Worm (Caenorhabditis elegans) whole organism, midembryonic: ENCODE data around the gene R04F11.3.

Experiments used
- T22C8.4 ChIP-seq: fragments of 200-800 bp; sonication (Bioruptor generic); IDR thresholded peaks from 2 replicates; pipeline ENCODE4 v1.3.6; 2022; ENCODE audit warnings: missing genetic modification characterization, missing compliant biosample characterization
- cog-1 ChIP-seq: sonication (generic microtip); optimal IDR thresholded peaks from 2 replicates; lab custom pipeline; 2016; ENCODE audit warnings: missing genetic modification characterization, missing compliant biosample characterization
- flt-1 ChIP-seq: fragments of 200-800 bp; sonication (Bioruptor generic); IDR thresholded peaks from 2 replicates; pipeline ENCODE4 v1.3.6; 2022; ENCODE audit warnings: missing genetic modification characterization, missing compliant biosample characterization
- klf-2 ChIP-seq: fragments of 200-800 bp; sonication (Bioruptor generic); conservative IDR thresholded peaks from 2 replicates; pipeline ENCODE4 v1.3.6; 2022; ENCODE audit warnings: missing genetic modification reagents, missing genetic modification characterization, missing compliant biosample characterization
- med-1 ChIP-seq: sonication (generic microtip); optimal IDR thresholded peaks from 2 replicates; lab custom pipeline; 2017; ENCODE audit warnings: missing genetic modification characterization, mild to moderate bottlenecking, missing compliant biosample characterization, antibody characterized with exemption, missing genetic modification reagents; ENCODE audit not compliant: insufficient read depth
- ref-1 ChIP-seq: fragments of 200-800 bp; sonication (Bioruptor generic); conservative IDR thresholded peaks from 2 replicates; pipeline ENCODE4 v1.3.6; 2022; ENCODE audit warnings: missing genetic modification reagents, missing genetic modification characterization, missing compliant biosample characterization
- tab-1 ChIP-seq: fragments of 200-800 bp; sonication (Bioruptor generic); IDR thresholded peaks from 2 replicates; pipeline ENCODE4 v1.3.6; 2022; ENCODE audit warnings: missing genetic modification characterization, missing compliant biosample characterization
- ztf-23 ChIP-seq: fragments of 200-800 bp; sonication (Bioruptor generic); IDR thresholded peaks from 2 replicates; pipeline ENCODE4 v1.3.6; 2022; ENCODE audit warnings: missing genetic modification reagents, missing genetic modification characterization, missing compliant biosample characterization
- ztf-29 ChIP-seq: fragments of 200-800 bp; sonication (Bioruptor generic); IDR thresholded peaks from 2 replicates; pipeline ENCODE4 v1.3.6; 2022; ENCODE audit warnings: missing genetic modification reagents, missing genetic modification characterization, missing compliant biosample characterization

R04F11.3 gene

ce11 chrV:12317080-12317479 lies at the start of gene R04F11.3:
TSS of gene R04F11.3 (minus strand) at chrV:12317180.
- no peak for TF ChIP-seq flt-1
- no peak for TF ChIP-seq med-1
- no peak for TF ChIP-seq ref-1 (GFP tag; lab: Robert Waterston, UW)
- no peak for TF ChIP-seq klf-2 (GFP tag; lab: Robert Waterston, UW)
- TF ChIP-seq T22C8.4 = no peak
- TF ChIP-seq tab-1 (GFP tag; lab: Robert Waterston, UW) = no peak
- no peak for TF ChIP-seq ztf-29 (GFP tag; lab: Robert Waterston, UW)
- TF ChIP-seq ztf-23 = no peak
- no peak for TF ChIP-seq cog-1

- TF ChIP-seq T22C8.4 (no peak), med-1 (no peak), klf-2 (GFP tag; lab: Robert Waterston, UW) (no peak), ztf-29 (GFP tag; lab: Robert Waterston, UW) (no peak), ztf-23 (no peak), flt-1 (no peak), cog-1 (no peak), tab-1 (GFP tag; lab: Robert Waterston, UW) (no peak), ref-1 (GFP tag; lab: Robert Waterston, UW) (no peak)
Observed at ce11 chrV:12365104-12365503, 48.1 kb upstream of the R04F11.3 start, which contains the start of gene fipr-2. TSS of gene fipr-2 (plus strand) at chrV:12365348.

ce11 chrV:12361644-12362043 lies 44.7 kb upstream of the R04F11.3 start, which contains the start of gene fipr-1:
TSS of gene fipr-1 (minus strand) at chrV:12361744.
- TF ChIP-seq T22C8.4 (no peak), med-1 (no peak), tab-1 (GFP tag; lab: Robert Waterston, UW) (no peak), klf-2 (GFP tag; lab: Robert Waterston, UW) (no peak), cog-1 (no peak), flt-1 (no peak), ztf-23 (no peak)

ce11 chrV:12358347-12358746 lies 41.4 kb upstream of the R04F11.3 start, which contains the start of gene F23H12.5:
TSS of gene F23H12.5 (plus strand) at chrV:12358647.
- TF ChIP-seq cog-1 = no peak
- no peak for TF ChIP-seq flt-1
- no peak for TF ChIP-seq med-1
- TF ChIP-seq klf-2 (GFP tag; lab: Robert Waterston, UW) = no peak
- no peak for TF ChIP-seq ref-1 (GFP tag; lab: Robert Waterston, UW)
- no peak for TF ChIP-seq tab-1 (GFP tag; lab: Robert Waterston, UW)
- TF ChIP-seq T22C8.4 = no peak
- TF ChIP-seq ztf-29 (GFP tag; lab: Robert Waterston, UW) = no peak
- no peak for TF ChIP-seq ztf-23

ce11 chrV:12357632-12358031 lies 40.7 kb upstream of the R04F11.3 start:
- no peak for TF ChIP-seq ref-1 (GFP tag; lab: Robert Waterston, UW)

ce11 chrV:12354193-12354830 lies 37.3 kb upstream of the R04F11.3 start:
- TF ChIP-seq ztf-23 = no peak
- peak; percentile 54; the same call in 1 of the 2 replicates for TF ChIP-seq flt-1
- TF ChIP-seq cog-1 = no peak
- no peak for TF ChIP-seq ref-1 (GFP tag; lab: Robert Waterston, UW)
- TF ChIP-seq T22C8.4 = no peak

ce11 chrV:12353505-12353904 lies 36.5 kb upstream of the R04F11.3 start:
- peak; percentile 43; the same call in 1 of the 2 replicates for TF ChIP-seq T22C8.4
- no peak for TF ChIP-seq tab-1 (GFP tag; lab: Robert Waterston, UW)
- TF ChIP-seq ztf-29 (GFP tag; lab: Robert Waterston, UW) = peak; percentile 12; the same call in 1 of the 2 replicates
- no peak for TF ChIP-seq ref-1 (GFP tag; lab: Robert Waterston, UW)

ce11 chrV:12352881-12353280 lies 35.9 kb upstream of the R04F11.3 start:
- TF ChIP-seq klf-2 (GFP tag; lab: Robert Waterston, UW) = no peak
- no peak for TF ChIP-seq ztf-29 (GFP tag; lab: Robert Waterston, UW)
- no peak for TF ChIP-seq cog-1
- TF ChIP-seq ref-1 (GFP tag; lab: Robert Waterston, UW) = no peak
- no peak for TF ChIP-seq flt-1
- no peak for TF ChIP-seq med-1
- TF ChIP-seq ztf-23 = no peak

- TF ChIP-seq ztf-29 (GFP tag; lab: Robert Waterston, UW) = no peak
Observed at ce11 chrV:12352445-12352844, 35.5 kb upstream of the R04F11.3 start, which contains the start of gene sqt-3. TSS of gene sqt-3 (plus strand) at chrV:12352745.

ce11 chrV:12351842-12352241 lies 34.9 kb upstream of the R04F11.3 start:
- TF ChIP-seq flt-1 (no peak), T22C8.4 (no peak), cog-1 (no peak), tab-1 (GFP tag; lab: Robert Waterston, UW) (no peak), ref-1 (GFP tag; lab: Robert Waterston, UW) (no peak), klf-2 (GFP tag; lab: Robert Waterston, UW) (no peak), med-1 (no peak), ztf-29 (GFP tag; lab: Robert Waterston, UW) (no peak), ztf-23 (no peak)

- TF ChIP-seq flt-1 = no peak
- no peak for TF ChIP-seq tab-1 (GFP tag; lab: Robert Waterston, UW)
- no peak for TF ChIP-seq med-1
- no peak for TF ChIP-seq ztf-23
- no peak for TF ChIP-seq ref-1 (GFP tag; lab: Robert Waterston, UW)
- no peak for TF ChIP-seq T22C8.4
- TF ChIP-seq klf-2 (GFP tag; lab: Robert Waterston, UW) = no peak
- TF ChIP-seq cog-1 = no peak
- no peak for TF ChIP-seq ztf-29 (GFP tag; lab: Robert Waterston, UW)
Observed at ce11 chrV:12349365-12349764, 32.4 kb upstream of the R04F11.3 start.
